Worm (Caenorhabditis elegans): ENCODE data around the gene T13F3.8.

ce11 chrV:16232180-16232579 is 37.4 kb upstream of the T13F3.8 start, which contains the start of gene gst-22:
- TF ChIP-seq elt-3 (tag; optimal IDR thresholded peaks at IDR 0.05) (no peak), nhr-11 (tag; optimal IDR thresholded peaks at IDR 0.05) (no peak), fos-1 (tag; optimal IDR thresholded peaks at IDR 0.05) (peak; percentile 99), snpc-4 (tag; optimal IDR thresholded peaks at IDR 0.05) (no peak), ztf-11 (tag; optimal IDR thresholded peaks at IDR 0.05) (no peak), mbf-1 (tag; optimal IDR thresholded peaks at IDR 0.05) (no peak), Y55F3AM.14 (GFP tag; optimal IDR thresholded peaks at IDR 0.05) (no peak), C34F6.9 (tag; optimal IDR thresholded peaks at IDR 0.05) (no peak), blmp-1 (tag; optimal IDR thresholded peaks at IDR 0.05; ENCODE audit: insufficient read depth) (no peak)
